Worm (Caenorhabditis elegans): Measurements from ENCODE around the gene F53B1.2.
A peak's percentile ranks its signal among the peaks of the same experiment; 100 is the strongest.

F53B1.2 gene

ce11 chrX:2089434-2089833 lies 19.3 kb upstream of the F53B1.2 start, which contains the start of gene lsy-2:
TSS of gene lsy-2 (plus strand) at chrX:2089704.
- TF ChIP-seq dve-1 (tag; optimal IDR thresholded peaks at IDR 0.05; ENCODE audit: insufficient read depth), result peak; percentile 31
- TF ChIP-seq zip-2 (tag; optimal IDR thresholded peaks at IDR 0.05), result no peak
- TF ChIP-seq daf-16 (GFP tag; optimal IDR thresholded peaks at IDR 0.05), result no peak
- TF ChIP-seq daf-16 (tag; optimal IDR thresholded peaks at IDR 0.05), result peak; percentile 70
- TF ChIP-seq mxl-3 (GFP tag; optimal IDR thresholded peaks at IDR 0.05), result peak; percentile 40
- TF ChIP-seq mdt-29 (GFP tag; IDR thresholded peaks at IDR 0.05), result no peak
- TF ChIP-seq aha-1 (tag), result peak; percentile 64
- TF ChIP-seq duxl-1 (tag; optimal IDR thresholded peaks at IDR 0.05; ENCODE audit: poor library complexity), result peak; percentile 50
- 0 out of 2 replicates have a peak, but pooled peaks have one; percentile 15 for TF ChIP-seq ctbp-1 (GFP tag; IDR thresholded peaks at IDR 0.05)
- no peak for TF ChIP-seq skn-1 (tag; optimal IDR thresholded peaks at IDR 0.05)
- peak; percentile 72 for TF ChIP-seq lin-13 (GFP tag; optimal IDR thresholded peaks at IDR 0.05)
- no peak for TF ChIP-seq arid-1 (GFP tag; conservative IDR thresholded peaks at IDR 0.05)
- TF ChIP-seq Y75B8A.6 (GFP tag; IDR thresholded peaks at IDR 0.05), result no peak
- 0 out of 2 replicates have a peak, but pooled peaks have one; percentile 30 for TF ChIP-seq set-16 (GFP tag; IDR thresholded peaks at IDR 0.05)
- no peak for TF ChIP-seq hlh-11 (tag; optimal IDR thresholded peaks at IDR 0.05)
- no peak for TF ChIP-seq php-3 (GFP tag; IDR thresholded peaks at IDR 0.05)
- no peak for TF ChIP-seq ceh-82 (tag; optimal IDR thresholded peaks at IDR 0.05)
- TF ChIP-seq ceh-20 (GFP tag; IDR thresholded peaks at IDR 0.05), result no peak
- TF ChIP-seq mdl-1 (tag; optimal IDR thresholded peaks at IDR 0.05), result peak in 1 of 2 experiments; percentile 20
- no peak for TF ChIP-seq T26A8.4 (GFP tag; IDR thresholded peaks at IDR 0.05)
- TF ChIP-seq Y105C5A.15 (GFP tag; IDR thresholded peaks at IDR 0.05), result no peak
- no peak for TF ChIP-seq fkh-10 (GFP tag; optimal IDR thresholded peaks at IDR 0.05)
- TF ChIP-seq mes-2 (tag; optimal IDR thresholded peaks at IDR 0.05; ENCODE audit: poor library complexity, severe bottlenecking), result peak; percentile 75
- 0 out of 2 replicates have a peak, but pooled peaks have one; percentile 15 for TF ChIP-seq vab-7 (GFP tag; IDR thresholded peaks at IDR 0.05)
- peak; percentile 57 for TF ChIP-seq mep-1 (tag; optimal IDR thresholded peaks at IDR 0.05)
- TF ChIP-seq hlh-30 (tag; optimal IDR thresholded peaks at IDR 0.05; ENCODE audit: insufficient read depth), result peak; percentile 65
- TF ChIP-seq unc-39 (tag; optimal IDR thresholded peaks at IDR 0.05), result no peak
- TF ChIP-seq nhr-48 (tag; optimal IDR thresholded peaks at IDR 0.05), result no peak
- TF ChIP-seq dmd-6 (GFP tag; IDR thresholded peaks at IDR 0.05), result peak; percentile 50
- no peak for TF ChIP-seq dmd-9 (GFP tag; IDR thresholded peaks at IDR 0.05)
- TF ChIP-seq nhr-237 (tag; optimal IDR thresholded peaks at IDR 0.05), result no peak
- TF ChIP-seq zip-11 (GFP tag; IDR thresholded peaks at IDR 0.05), result no peak
- TF ChIP-seq sdz-12 (GFP tag; optimal IDR thresholded peaks at IDR 0.05), result no peak
- TF ChIP-seq dpl-1 (GFP tag; optimal IDR thresholded peaks at IDR 0.05), result peak; percentile 72
- TF ChIP-seq hif-1 (tag; optimal IDR thresholded peaks at IDR 0.05), result peak in 1 of 2 experiments; percentile 41
- no peak for TF ChIP-seq ceh-62 (tag; optimal IDR thresholded peaks at IDR 0.05)
- TF ChIP-seq unc-130 (GFP tag; optimal IDR thresholded peaks at IDR 0.05), result no peak
- TF ChIP-seq ceh-32 (tag; optimal IDR thresholded peaks at IDR 0.05; ENCODE audit: poor library complexity), result no peak
- TF ChIP-seq Y48G9A.11 (GFP tag; IDR thresholded peaks at IDR 0.05), result no peak
- no peak for TF ChIP-seq nhr-111 (GFP tag; optimal IDR thresholded peaks at IDR 0.05)
- TF ChIP-seq nhr-28 (tag; optimal IDR thresholded peaks at IDR 0.05), result peak; percentile 46
- TF ChIP-seq ama-1 (optimal IDR thresholded peaks at IDR 0.05), result no peak
- TF ChIP-seq lir-3 (tag; optimal IDR thresholded peaks at IDR 0.05), result no peak
- TF ChIP-seq hmg-1.1 (GFP tag; IDR thresholded peaks at IDR 0.05), result peak; percentile 52
- TF ChIP-seq daf-8 (GFP tag; IDR thresholded peaks at IDR 0.05), result no peak
- TF ChIP-seq D1046.2 (GFP tag; IDR thresholded peaks at IDR 0.05), result no peak
- no peak for TF ChIP-seq cey-2 (tag; optimal IDR thresholded peaks at IDR 0.05; ENCODE audit: borderline replicate concordance, insufficient read depth)
- no peak for TF ChIP-seq egl-43 (GFP tag; IDR thresholded peaks at IDR 0.05)
- TF ChIP-seq ceh-28 (tag; optimal IDR thresholded peaks at IDR 0.05), result no peak
- TF ChIP-seq lin-29 (GFP tag; IDR thresholded peaks at IDR 0.05), result no peak
- no peak for TF ChIP-seq nhr-10 (tag; optimal IDR thresholded peaks at IDR 0.05)
- TF ChIP-seq rbr-2 (tag; optimal IDR thresholded peaks at IDR 0.05), result peak; percentile 19
